Fruit fly (Drosophila melanogaster) whole organism, embryonic: ENCODE data around the gene cindr.

Experiments used
- Antp ChIP-seq: fragments of 200-800 bp; sonication (Bioruptor generic); optimal IDR thresholded peaks from 3 replicates; lab custom pipeline; 2016; ENCODE audit warnings: missing biosample characterization, missing genetic modification characterization
- Atf-2 ChIP-seq: fragments of 200-800 bp; sonication (Bioruptor generic); optimal IDR thresholded peaks from 2 replicates; lab custom pipeline; 2016; ENCODE audit warnings: missing biosample characterization, missing genetic modification characterization
- CG10979 ChIP-seq: fragments of 200-800 bp; sonication (Bioruptor generic); optimal IDR thresholded peaks from 2 replicates; lab custom pipeline; 2018; ENCODE audit warnings: missing biosample characterization, mild to moderate bottlenecking, missing genetic modification characterization, moderate library complexity
- CG12155 ChIP-seq: fragments of 200-800 bp; sonication (Bioruptor generic); optimal IDR thresholded peaks from 3 replicates; lab custom pipeline; 2016; ENCODE audit warnings: missing biosample characterization, missing genetic modification characterization
- CG1233 ChIP-seq: fragments of 200-800 bp; sonication (Bioruptor generic); optimal IDR thresholded peaks from 4 replicates; lab custom pipeline; 2018; ENCODE audit warnings: missing biosample characterization, mild to moderate bottlenecking, missing genetic modification characterization
- CG13287 ChIP-seq: fragments of 200-800 bp; sonication (Bioruptor generic); IDR thresholded peaks from 2 replicates; pipeline ENCODE4 v1.3.6; 2022; ENCODE audit warnings: missing biosample characterization, missing genetic modification characterization; ENCODE audit not compliant: partially characterized antibody
- CG13894 ChIP-seq: fragments of 200-800 bp; sonication (Bioruptor generic); optimal IDR thresholded peaks from 3 replicates; lab custom pipeline; 2018; ENCODE audit warnings: missing biosample characterization, mild to moderate bottlenecking, missing genetic modification characterization, moderate library complexity
- CG14667 ChIP-seq: fragments of 200-800 bp; sonication (Bioruptor generic); IDR thresholded peaks from 2 replicates; pipeline ENCODE4 v1.3.6; 2022; ENCODE audit warnings: missing biosample characterization, missing genetic modification characterization
- CG1602 ChIP-seq: fragments of 200-800 bp; sonication (Bioruptor generic); optimal IDR thresholded peaks from 3 replicates; lab custom pipeline; 2016; ENCODE audit warnings: missing biosample characterization, missing genetic modification characterization
- CG1647 ChIP-seq: fragments of 200-800 bp; sonication (Bioruptor generic); optimal IDR thresholded peaks from 3 replicates; lab custom pipeline; 2016; ENCODE audit warnings: missing biosample characterization, missing genetic modification characterization
- CG16863 ChIP-seq: fragments of 200-800 bp; sonication (Bioruptor generic); optimal IDR thresholded peaks from 3 replicates; lab custom pipeline; 2016; ENCODE audit warnings: missing biosample characterization, missing genetic modification characterization
- CG18599 ChIP-seq: fragments of 200-800 bp; sonication (Bioruptor generic); optimal IDR thresholded peaks from 3 replicates; lab custom pipeline; 2017; ENCODE audit warnings: missing biosample characterization, missing genetic modification characterization, mild to moderate bottlenecking, moderate library complexity, missing genetic modification reagents
- CG18764 ChIP-seq: fragments of 200-800 bp; sonication (Bioruptor generic); optimal IDR thresholded peaks from 3 replicates; lab custom pipeline; 2016; ENCODE audit warnings: missing biosample characterization, missing genetic modification characterization
- CG2116 ChIP-seq: fragments of 200-800 bp; sonication (Bioruptor generic); optimal IDR thresholded peaks from 3 replicates; lab custom pipeline; 2018; ENCODE audit warnings: missing biosample characterization, mild to moderate bottlenecking, missing genetic modification characterization
- CG31388 ChIP-seq: fragments of 200-800 bp; sonication (Bioruptor generic); optimal IDR thresholded peaks from 2 replicates; lab custom pipeline; 2016; ENCODE audit warnings: missing biosample characterization, missing genetic modification characterization
- CG3163 ChIP-seq: fragments of 200-800 bp; sonication (Bioruptor generic); optimal IDR thresholded peaks from 3 replicates; lab custom pipeline; 2016; ENCODE audit warnings: missing biosample characterization, missing genetic modification characterization
- CG4707 ChIP-seq: fragments of 200-800 bp; sonication (Bioruptor generic); optimal IDR thresholded peaks from 2 replicates; lab custom pipeline; 2018; ENCODE audit warnings: missing biosample characterization, mild to moderate bottlenecking, missing genetic modification characterization, moderate library complexity
- CG6854 ChIP-seq: fragments of 200-800 bp; sonication (Bioruptor generic); optimal IDR thresholded peaks from 3 replicates; lab custom pipeline; 2017; ENCODE audit warnings: missing biosample characterization, mild to moderate bottlenecking, missing genetic modification characterization
- CG7745 ChIP-seq: fragments of 200-800 bp; sonication (Bioruptor generic); optimal IDR thresholded peaks from 2 replicates; lab custom pipeline; 2018; ENCODE audit warnings: missing biosample characterization, mild to moderate bottlenecking, missing genetic modification characterization, moderate library complexity
- CG7987 ChIP-seq: fragments of 200-800 bp; sonication (Bioruptor generic); optimal IDR thresholded peaks from 2 replicates; lab custom pipeline; 2018; ENCODE audit warnings: missing biosample characterization, mild to moderate bottlenecking, missing genetic modification characterization, moderate library complexity
- CHES-1-like ChIP-seq: fragments of 200-800 bp; sonication (Bioruptor generic); optimal IDR thresholded peaks from 2 replicates; lab custom pipeline; 2016; ENCODE audit warnings: missing biosample characterization, missing genetic modification characterization
- Dip3 ChIP-seq: fragments of 200-800 bp; sonication (Bioruptor generic); optimal IDR thresholded peaks from 3 replicates; lab custom pipeline; 2016; ENCODE audit warnings: missing biosample characterization, missing genetic modification characterization
- Eip74EF ChIP-seq, 2 experiments: fragments of 200-800 bp in 1 of 2; fragments of >200 bp in 1 of 2; sonication (Bioruptor generic) in 1 of 2; optimal IDR thresholded peaks; 2 replicates each; lab custom pipeline; 2017 to 2019; ENCODE audit warnings: missing biosample characterization in 2 of 2, missing genetic modification characterization in 2 of 2, mild to moderate bottlenecking in 1 of 2, moderate library complexity in 1 of 2
- HmgZ ChIP-seq: fragments of 200-800 bp; sonication (Bioruptor generic); optimal IDR thresholded peaks from 2 replicates; lab custom pipeline; 2018; ENCODE audit warnings: missing biosample characterization, mild to moderate bottlenecking, missing genetic modification characterization
- Jarid2 ChIP-seq: fragments of 200-800 bp; sonication (Bioruptor generic); optimal IDR thresholded peaks from 3 replicates; lab custom pipeline; 2017; ENCODE audit warnings: mild to moderate bottlenecking, missing biosample characterization, missing genetic modification reagents, missing genetic modification characterization
- Xbp1 ChIP-seq: fragments of 200-800 bp; sonication (Bioruptor generic); optimal IDR thresholded peaks from 3 replicates; lab custom pipeline; 2016; ENCODE audit warnings: missing biosample characterization, mild to moderate bottlenecking, missing genetic modification characterization
- abd-A ChIP-seq: fragments of 200-800 bp; sonication (Bioruptor generic); optimal IDR thresholded peaks from 3 replicates; lab custom pipeline; 2019; ENCODE audit warnings: missing biosample characterization, mild to moderate bottlenecking, missing genetic modification characterization, moderate library complexity
- bab2 ChIP-seq: fragments of 200-800 bp; sonication (Bioruptor generic); optimal IDR thresholded peaks from 2 replicates; lab custom pipeline; 2016; ENCODE audit warnings: missing biosample characterization, missing genetic modification characterization
- br ChIP-seq: fragments of >200 bp; optimal IDR thresholded peaks from 2 replicates; lab custom pipeline; 2017
- btn ChIP-seq: fragments of 200-800 bp; sonication (Bioruptor generic); optimal IDR thresholded peaks from 2 replicates; lab custom pipeline; 2016; ENCODE audit warnings: missing biosample characterization, missing genetic modification characterization
- cato ChIP-seq: fragments of 200-800 bp; sonication (Bioruptor generic); optimal IDR thresholded peaks from 2 replicates; lab custom pipeline; 2016; ENCODE audit warnings: missing biosample characterization, missing genetic modification characterization, borderline replicate concordance
- ci ChIP-seq: fragments of 200-800 bp; sonication (Bioruptor generic); IDR thresholded peaks from 3 replicates; pipeline ENCODE4 v1.3.6; 2022; ENCODE audit warnings: missing biosample characterization, missing genetic modification characterization
- crp ChIP-seq, 2 experiments: fragments of 200-800 bp; sonication (Bioruptor generic); optimal IDR thresholded peaks; 2 replicates in 1 of 2; 3 replicates in 1 of 2; lab custom pipeline; 2017; ENCODE audit warnings: missing biosample characterization in 2 of 2, missing genetic modification characterization in 2 of 2, mild to moderate bottlenecking in 1 of 2, moderate library complexity in 1 of 2
- da ChIP-seq: fragments of 200-800 bp; sonication (Bioruptor generic); optimal IDR thresholded peaks from 2 replicates; lab custom pipeline; 2016; ENCODE audit warnings: missing biosample characterization, missing genetic modification characterization
- dan ChIP-seq: fragments of 200-800 bp; sonication (Bioruptor generic); IDR thresholded peaks from 2 replicates; pipeline ENCODE4 v1.3.6; 2022; ENCODE audit warnings: missing biosample characterization, missing genetic modification characterization
- dmrt11E ChIP-seq: fragments of 200-800 bp; sonication (Bioruptor generic); optimal IDR thresholded peaks from 3 replicates; lab custom pipeline; 2018; ENCODE audit warnings: missing biosample characterization, mild to moderate bottlenecking, missing genetic modification characterization, moderate library complexity
- dysf ChIP-seq: fragments of 200-800 bp; sonication (Bioruptor generic); IDR thresholded peaks from 3 replicates; pipeline ENCODE4 v1.3.6; 2022; ENCODE audit warnings: missing biosample characterization, missing genetic modification characterization
- fd102C ChIP-seq: fragments of 200-800 bp; sonication (Bioruptor generic); optimal IDR thresholded peaks from 2 replicates; lab custom pipeline; 2018; ENCODE audit warnings: missing biosample characterization, mild to moderate bottlenecking, missing genetic modification characterization, moderate library complexity
- fd64A ChIP-seq: fragments of 200-800 bp; sonication (Bioruptor generic); optimal IDR thresholded peaks from 3 replicates; lab custom pipeline; 2018; ENCODE audit warnings: missing biosample characterization, mild to moderate bottlenecking, missing genetic modification characterization
- gro ChIP-seq: fragments of 200-800 bp; sonication (Bioruptor generic); optimal IDR thresholded peaks from 2 replicates; lab custom pipeline; 2016; ENCODE audit warnings: missing biosample characterization, missing genetic modification characterization
- ham ChIP-seq: fragments of 200-800 bp; sonication (Bioruptor generic); IDR thresholded peaks from 2 replicates; pipeline ENCODE4 v1.3.6; 2022; ENCODE audit warnings: missing biosample characterization, missing genetic modification characterization
- insv ChIP-seq, 2 experiments: fragments of 200-800 bp; sonication (Bioruptor generic); optimal IDR thresholded peaks; 3 replicates each; lab custom pipeline; 2016 to 2018; ENCODE audit warnings: missing biosample characterization in 2 of 2, missing genetic modification characterization in 2 of 2
- kay ChIP-seq: fragments of 200-800 bp; sonication (Bioruptor generic); optimal IDR thresholded peaks from 2 replicates; lab custom pipeline; 2016; ENCODE audit warnings: missing biosample characterization, missing genetic modification characterization
- lola ChIP-seq, 3 experiments: fragments of >200 bp in 2 of 3; fragments of 200-800 bp in 1 of 3; sonication (Bioruptor generic) in 1 of 3; optimal IDR thresholded peaks; 2 replicates each; lab custom pipeline; 2017 to 2019; ENCODE audit warnings: missing biosample characterization in 3 of 3, missing genetic modification characterization in 3 of 3, mild to moderate bottlenecking in 1 of 3, moderate library complexity in 1 of 3
- mirr ChIP-seq: fragments of 200-800 bp; sonication (Bioruptor generic); optimal IDR thresholded peaks from 3 replicates; lab custom pipeline; 2018; ENCODE audit warnings: missing biosample characterization, mild to moderate bottlenecking, missing genetic modification characterization
- odd ChIP-seq: fragments of 200-800 bp; sonication (Bioruptor generic); optimal IDR thresholded peaks from 2 replicates; lab custom pipeline; 2017; ENCODE audit warnings: missing biosample characterization, mild to moderate bottlenecking, missing genetic modification characterization
- slbo ChIP-seq: fragments of 200-800 bp; sonication (Bioruptor generic); IDR thresholded peaks from 2 replicates; pipeline ENCODE4 v1.3.6; 2022; ENCODE audit warnings: missing biosample characterization, missing genetic modification characterization
- tna ChIP-seq: fragments of 200-800 bp; sonication (Bioruptor generic); IDR thresholded peaks from 2 replicates; pipeline ENCODE4 v1.3.6; 2022; ENCODE audit warnings: missing biosample characterization, missing genetic modification characterization; ENCODE audit not compliant: partially characterized antibody
- wek ChIP-seq: fragments of 200-800 bp; sonication (Bioruptor generic); optimal IDR thresholded peaks from 3 replicates; lab custom pipeline; 2018; ENCODE audit warnings: missing biosample characterization, mild to moderate bottlenecking, missing genetic modification characterization, moderate library complexity
- zf30C ChIP-seq: fragments of 200-800 bp; sonication (Bioruptor generic); optimal IDR thresholded peaks from 3 replicates; lab custom pipeline; 2018; ENCODE audit warnings: missing biosample characterization, mild to moderate bottlenecking, missing genetic modification characterization

The cindr gene

DNA sequence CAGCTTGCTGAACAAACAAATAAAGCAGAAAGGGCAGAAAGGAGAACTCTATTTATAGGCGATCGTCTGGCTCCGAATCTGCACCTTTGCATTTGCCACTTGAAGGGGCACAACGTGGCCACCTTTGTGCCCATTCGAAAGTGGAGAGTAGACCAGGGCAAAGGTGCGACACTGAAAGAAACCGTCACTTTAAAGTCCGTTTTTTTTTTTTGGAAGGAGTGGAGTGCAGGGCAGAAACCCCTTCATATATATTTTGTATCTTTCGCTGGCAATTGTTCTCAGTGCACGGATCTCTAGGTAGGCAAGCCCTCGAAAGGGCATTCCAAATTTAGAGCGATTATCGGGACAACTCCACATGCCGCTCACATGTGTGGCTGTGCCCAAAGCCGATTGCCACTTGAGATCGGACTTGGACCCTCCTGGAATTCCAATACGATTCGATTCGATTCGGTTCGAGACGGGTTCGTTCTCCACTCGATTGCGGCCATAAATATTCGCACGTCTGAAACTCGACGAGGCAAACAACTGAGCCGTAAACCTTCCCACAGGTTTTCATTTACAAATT is 38.3 kb upstream of the cindr start (continued):
- TF ChIP-seq btn (GFP tag; lab: Kevin White, UChicago) = no peak
- TF ChIP-seq Antp (GFP tag; lab: Kevin White, UChicago) = no peak
- no peak for TF ChIP-seq CG7745
- TF ChIP-seq wek (GFP tag; lab: Kevin White, UChicago) = no peak
- TF ChIP-seq CG6854 = no peak
- TF ChIP-seq CG1233 = no peak
- no peak for TF ChIP-seq CG1602 (GFP tag; lab: Kevin White, UChicago)
- TF ChIP-seq gro (GFP tag; lab: Kevin White, UChicago) = no peak
- no peak for TF ChIP-seq lola (GFP tag; optimal IDR thresholded peaks at IDR 0.05; lab: Kevin White, UChicago)
- no peak for TF ChIP-seq CG18599 (GFP tag; lab: Kevin White, UChicago)
- no peak for TF ChIP-seq br (lab: Kevin White, UChicago)
- no peak for TF ChIP-seq Jarid2 (GFP tag; lab: Kevin White, UChicago)
- TF ChIP-seq cato (GFP tag; lab: Kevin White, UChicago) = no peak
- no peak for TF ChIP-seq CG16863 (GFP tag; lab: Kevin White, UChicago)
- TF ChIP-seq CG18764 = no peak
- TF ChIP-seq mirr (GFP tag; lab: Kevin White, UChicago) = no peak
- TF ChIP-seq zf30C (GFP tag; lab: Kevin White, UChicago) = peak; percentile 93
- no peak for TF ChIP-seq Xbp1 (GFP tag; lab: Kevin White, UChicago)
- TF ChIP-seq dan (GFP tag; lab: Robert Waterston, UW) = no peak
- peak in 1 of 2 experiments; percentile 52 for TF ChIP-seq insv (GFP tag; optimal IDR thresholded peaks at IDR 0.05; lab: Kevin White, UChicago)
- TF ChIP-seq odd (GFP tag; lab: Kevin White, UChicago) = no peak
- TF ChIP-seq CHES-1-like (GFP tag; lab: Kevin White, UChicago) = no peak
- no peak for TF ChIP-seq Dip3 (GFP tag; lab: Kevin White, UChicago)
- TF ChIP-seq slbo (GFP tag; lab: Robert Waterston, UW) = no peak
- no peak for TF ChIP-seq CG13287 (GFP tag; lab: Robert Waterston, UW)
- TF ChIP-seq CG1647 (GFP tag; lab: Kevin White, UChicago) = no peak
- no peak for TF ChIP-seq Eip74EF (GFP tag; optimal IDR thresholded peaks at IDR 0.05; lab: Kevin White, UChicago)
- TF ChIP-seq ham = no peak
- peak; percentile 55 for TF ChIP-seq dmrt11E (tag; lab: Kevin White, UChicago)
- TF ChIP-seq CG13894 (tag; lab: Kevin White, UChicago) = no peak
- TF ChIP-seq HmgZ (tag; lab: Kevin White, UChicago) = no peak
- no peak for TF ChIP-seq CG3163 (GFP tag; lab: Kevin White, UChicago)
- peak; percentile 15 for TF ChIP-seq Atf-2 (GFP tag; lab: Kevin White, UChicago)
- TF ChIP-seq dysf (GFP tag; lab: Robert Waterston, UW) = no peak
- TF ChIP-seq CG14667 (GFP tag; lab: Robert Waterston, UW) = no peak
- TF ChIP-seq CG7987 (GFP tag; lab: Kevin White, UChicago) = no peak
- TF ChIP-seq da = no peak
- TF ChIP-seq tna = no peak
- TF ChIP-seq bab2 (GFP tag; lab: Kevin White, UChicago) = no peak
- TF ChIP-seq crp (GFP tag; optimal IDR thresholded peaks at IDR 0.05; lab: Kevin White, UChicago) = no peak
- TF ChIP-seq abd-A = no peak
- no peak for TF ChIP-seq CG2116 (GFP tag; lab: Kevin White, UChicago)
- peak; percentile 27 for TF ChIP-seq CG10979 (tag; lab: Kevin White, UChicago)
- TF ChIP-seq CG31388 (GFP tag; lab: Kevin White, UChicago) = no peak
- TF ChIP-seq CG4707 (GFP tag; lab: Kevin White, UChicago) = no peak
- no peak for TF ChIP-seq fd64A
- TF ChIP-seq ci (GFP tag; lab: Robert Waterston, UW) = 0 out of 3 replicates have a peak, but pooled peaks have one; percentile 34
- no peak for TF ChIP-seq CG12155
- no peak for TF ChIP-seq fd102C (GFP tag; lab: Kevin White, UChicago)
- TF ChIP-seq kay (GFP tag; lab: Kevin White, UChicago) = no peak
